Fruit fly (Drosophila melanogaster) whole organism, prepupa: ENCODE results near the gene hb.

Experiments used
- Blimp-1 ChIP-seq: fragments of 200-800 bp; sonication (Bioruptor generic); optimal IDR thresholded peaks from 3 replicates; lab custom pipeline; 2017; ENCODE audit warnings: missing biosample characterization, missing genetic modification characterization, mild to moderate bottlenecking, moderate library complexity, missing genetic modification reagents
- CG10631 ChIP-seq: fragments of 200-800 bp; sonication (Bioruptor generic); optimal IDR thresholded peaks from 2 replicates; lab custom pipeline; 2016; ENCODE audit warnings: missing biosample characterization, missing genetic modification characterization
- CG10669 ChIP-seq: fragments of 200-800 bp; sonication (Bioruptor generic); optimal IDR thresholded peaks from 3 replicates; lab custom pipeline; 2018; ENCODE audit warnings: missing biosample characterization, mild to moderate bottlenecking, missing genetic modification characterization, moderate library complexity
- CG11762 ChIP-seq: fragments of 200-800 bp; sonication (Bioruptor generic); optimal IDR thresholded peaks from 3 replicates; lab custom pipeline; 2016; ENCODE audit warnings: missing biosample characterization, missing genetic modification characterization; ENCODE audit not compliant: insufficient read depth
- CG11902 ChIP-seq: fragments of 200-800 bp; sonication (Bioruptor generic); optimal IDR thresholded peaks from 3 replicates; lab custom pipeline; 2016; ENCODE audit warnings: missing biosample characterization, missing genetic modification characterization
- CG15336 ChIP-seq: fragments of 200-800 bp; sonication (Bioruptor generic); IDR thresholded peaks from 2 replicates; pipeline ENCODE4 v1.3.6; 2022; ENCODE audit warnings: missing biosample characterization, missing genetic modification characterization
- CG31627 ChIP-seq: fragments of 200-800 bp; sonication (Bioruptor generic); optimal IDR thresholded peaks from 3 replicates; lab custom pipeline; 2016; ENCODE audit warnings: missing biosample characterization, missing genetic modification characterization
- CG32006 ChIP-seq: fragments of 200-800 bp; sonication (Bioruptor generic); optimal IDR thresholded peaks from 3 replicates; lab custom pipeline; 2017; ENCODE audit warnings: missing biosample characterization, mild to moderate bottlenecking, missing genetic modification characterization
- CG34406 ChIP-seq: fragments of 200-800 bp; sonication (Bioruptor generic); optimal IDR thresholded peaks from 3 replicates; lab custom pipeline; 2016; ENCODE audit warnings: missing biosample characterization, missing genetic modification characterization
- CG3919 ChIP-seq: fragments of 200-800 bp; sonication (Bioruptor generic); optimal IDR thresholded peaks from 3 replicates; lab custom pipeline; 2016; ENCODE audit warnings: missing biosample characterization, missing genetic modification characterization
- CG4318 ChIP-seq: fragments of 200-800 bp; sonication (Bioruptor generic); optimal IDR thresholded peaks from 3 replicates; lab custom pipeline; 2017; ENCODE audit warnings: missing biosample characterization, mild to moderate bottlenecking, missing genetic modification characterization
- CG6163 ChIP-seq: fragments of 200-800 bp; sonication (Bioruptor generic); IDR thresholded peaks from 3 replicates; pipeline ENCODE4 v1.3.6; 2022; ENCODE audit warnings: missing biosample characterization, missing genetic modification characterization
- CG6276 ChIP-seq: fragments of 200-800 bp; sonication (Bioruptor generic); optimal IDR thresholded peaks from 2 replicates; lab custom pipeline; 2017; ENCODE audit warnings: missing biosample characterization, mild to moderate bottlenecking, missing genetic modification characterization
- CG6792 ChIP-seq: fragments of 200-800 bp; sonication (Bioruptor generic); optimal IDR thresholded peaks from 3 replicates; lab custom pipeline; 2016; ENCODE audit warnings: missing biosample characterization, missing genetic modification characterization
- CG6808 ChIP-seq: fragments of 200-800 bp; sonication (Bioruptor generic); optimal IDR thresholded peaks from 3 replicates; lab custom pipeline; 2017; ENCODE audit warnings: missing biosample characterization, missing genetic modification characterization, mild to moderate bottlenecking, moderate library complexity, missing genetic modification reagents
- CG6854 ChIP-seq: fragments of 200-800 bp; sonication (Bioruptor generic); optimal IDR thresholded peaks from 2 replicates; lab custom pipeline; 2017; ENCODE audit warnings: missing biosample characterization, mild to moderate bottlenecking, missing genetic modification characterization
- CG8119 ChIP-seq: fragments of 200-800 bp; sonication (Bioruptor generic); IDR thresholded peaks from 3 replicates; pipeline ENCODE4 v1.3.6; 2022; ENCODE audit warnings: missing biosample characterization, missing genetic modification characterization
- CG8319 ChIP-seq: fragments of 200-800 bp; sonication (Bioruptor generic); optimal IDR thresholded peaks from 3 replicates; lab custom pipeline; 2016; ENCODE audit warnings: missing biosample characterization, missing genetic modification characterization
- Eip75B ChIP-seq: fragments of 200-800 bp; sonication (Bioruptor generic); optimal IDR thresholded peaks from 3 replicates; lab custom pipeline; 2016; ENCODE audit warnings: missing biosample characterization, missing genetic modification characterization
- Eip78C ChIP-seq: fragments of 200-800 bp; sonication (Bioruptor generic); peaks from one replicate; lab custom pipeline; 2016; ENCODE audit warnings: missing biosample characterization, missing genetic modification characterization
- Eip93F ChIP-seq: fragments of 200-800 bp; sonication (Bioruptor generic); optimal IDR thresholded peaks from 2 replicates; lab custom pipeline; 2016; ENCODE audit warnings: missing biosample characterization, mild to moderate bottlenecking, missing genetic modification characterization
- Lpt ChIP-seq: fragments of 200-800 bp; sonication (Bioruptor generic); optimal IDR thresholded peaks from 3 replicates; lab custom pipeline; 2016; ENCODE audit warnings: missing biosample characterization, missing genetic modification characterization
- Met ChIP-seq: fragments of 200-800 bp; sonication (Bioruptor generic); optimal IDR thresholded peaks from 3 replicates; lab custom pipeline; 2016; ENCODE audit warnings: missing biosample characterization, missing genetic modification characterization
- Smox ChIP-seq: fragments of 200-800 bp; sonication (Bioruptor generic); optimal IDR thresholded peaks from 3 replicates; lab custom pipeline; 2016; ENCODE audit warnings: missing biosample characterization, missing genetic modification characterization
- Sox14 ChIP-seq: fragments of 200-800 bp; sonication (Bioruptor generic); optimal IDR thresholded peaks from 3 replicates; lab custom pipeline; 2016; ENCODE audit warnings: missing biosample characterization, missing genetic modification characterization
- acj6 ChIP-seq: fragments of 200-800 bp; sonication (Bioruptor generic); optimal IDR thresholded peaks from 3 replicates; lab custom pipeline; 2016; ENCODE audit warnings: missing biosample characterization, missing genetic modification characterization
- cyc ChIP-seq: fragments of 200-800 bp; sonication (Bioruptor generic); optimal IDR thresholded peaks from 3 replicates; lab custom pipeline; 2016; ENCODE audit warnings: missing biosample characterization, missing genetic modification characterization
- eg ChIP-seq: fragments of 200-800 bp; sonication (Bioruptor generic); IDR thresholded peaks from 3 replicates; pipeline ENCODE4 v1.3.6; 2022; ENCODE audit warnings: missing biosample characterization, missing genetic modification characterization
- esn ChIP-seq: fragments of 200-800 bp; sonication (Bioruptor generic); optimal IDR thresholded peaks from 2 replicates; lab custom pipeline; 2016; ENCODE audit warnings: missing biosample characterization, mild to moderate bottlenecking, missing genetic modification characterization, moderate library complexity
- fd59A ChIP-seq: fragments of 200-800 bp; sonication (Bioruptor generic); optimal IDR thresholded peaks from 2 replicates; lab custom pipeline; 2017; ENCODE audit warnings: missing biosample characterization, mild to moderate bottlenecking, missing genetic modification characterization, missing genetic modification reagents
- fd85E ChIP-seq: fragments of 200-800 bp; sonication (Bioruptor generic); optimal IDR thresholded peaks from 3 replicates; lab custom pipeline; 2016; ENCODE audit warnings: missing biosample characterization, missing genetic modification characterization
- fkh ChIP-seq: fragments of 200-800 bp; sonication (Bioruptor generic); optimal IDR thresholded peaks from 3 replicates; lab custom pipeline; 2017; ENCODE audit warnings: missing biosample characterization, mild to moderate bottlenecking, missing genetic modification characterization, moderate library complexity
- net ChIP-seq: fragments of 200-800 bp; sonication (Bioruptor generic); optimal IDR thresholded peaks from 3 replicates; lab custom pipeline; 2016; ENCODE audit warnings: missing biosample characterization, missing genetic modification characterization
- pdm3 ChIP-seq: fragments of 200-800 bp; sonication (Bioruptor generic); optimal IDR thresholded peaks from 3 replicates; lab custom pipeline; 2016; ENCODE audit warnings: missing biosample characterization, missing genetic modification characterization
- salr ChIP-seq, 2 experiments: fragments of 200-800 bp; sonication (Bioruptor generic); optimal IDR thresholded peaks; 3 replicates each; lab custom pipeline; 2016 to 2018; ENCODE audit warnings: missing biosample characterization in 2 of 2, missing genetic modification characterization in 2 of 2, mild to moderate bottlenecking in 1 of 2
- spab ChIP-seq: fragments of 200-800 bp; sonication (Bioruptor generic); optimal IDR thresholded peaks from 2 replicates; lab custom pipeline; 2017; ENCODE audit warnings: missing biosample characterization, mild to moderate bottlenecking, missing genetic modification characterization, missing genetic modification reagents
- ss ChIP-seq, 2 experiments: fragments of 200-800 bp; sonication (Bioruptor generic); optimal IDR thresholded peaks; 2 replicates in 1 of 2; 3 replicates in 1 of 2; lab custom pipeline; 2017 to 2018; ENCODE audit warnings: mild to moderate bottlenecking in 2 of 2, missing biosample characterization in 2 of 2, missing genetic modification characterization in 2 of 2, moderate library complexity in 1 of 2
- svp ChIP-seq: fragments of 200-800 bp; sonication (Bioruptor generic); peaks from one replicate; lab custom pipeline; 2016; ENCODE audit warnings: missing biosample characterization, missing genetic modification characterization
- topi ChIP-seq: fragments of 200-800 bp; sonication (Bioruptor generic); optimal IDR thresholded peaks from 3 replicates; lab custom pipeline; 2016; ENCODE audit warnings: missing biosample characterization, missing genetic modification characterization
- vri ChIP-seq: fragments of 200-800 bp; sonication (Bioruptor generic); optimal IDR thresholded peaks from 3 replicates; lab custom pipeline; 2016; ENCODE audit warnings: missing biosample characterization, mild to moderate bottlenecking, missing genetic modification characterization

The hb gene

dm6 chr3R:8718356-8718755 is 20.7 kb upstream of the hb start, which contains the start of gene Cks85A:
Gene Cks85A, minus strand, starts transcription at chr3R:8718456.
- 0 out of 3 replicates have a peak, but pooled peaks have one; percentile 22 for TF ChIP-seq CG6163 (GFP tag; lab: Robert Waterston, UW)
- no peak for TF ChIP-seq topi
- TF ChIP-seq, all 60 proteins: peak for 1

dm6 chr3R:8716551-8716879 is 18.9 kb upstream of the hb start:
- TF ChIP-seq esn (GFP tag; lab: Kevin White, UChicago) (peak; percentile 49), fd85E (GFP tag; lab: Kevin White, UChicago) (no peak), CG31627 (GFP tag; lab: Kevin White, UChicago) (peak; percentile 50), CG3919 (GFP tag; lab: Kevin White, UChicago) (no peak), eg (peak; percentile 54; the same call in 1 of the 3 replicates), Eip78C (GFP tag; lab: Kevin White, UChicago) (peak; percentile 43), Lpt (GFP tag; lab: Kevin White, UChicago) (no peak), CG8119 (peak; percentile 44; the same call in 1 of the 3 replicates), acj6 (peak; percentile 10), cyc (GFP tag; lab: Kevin White, UChicago) (no peak), CG6163 (GFP tag; lab: Robert Waterston, UW) (0 out of 3 replicates have a peak, but pooled peaks have one; percentile 11), CG15336 (GFP tag; lab: Robert Waterston, UW) (peak; percentile 48; the same call in 1 of the 2 replicates), CG34406 (peak; percentile 15)

- TF ChIP-seq CG6276, result peak; percentile 66
- TF ChIP-seq fkh (GFP tag; lab: Kevin White, UChicago), result peak; percentile 9
- TF ChIP-seq Eip75B, result peak; percentile 23
- TF ChIP-seq CG3919 (GFP tag; lab: Kevin White, UChicago), result no peak
- peak; percentile 37 for TF ChIP-seq CG6808 (GFP tag; lab: Kevin White, UChicago)
- peak; percentile 7 for TF ChIP-seq net (GFP tag; lab: Kevin White, UChicago)
- TF ChIP-seq Eip78C (GFP tag; lab: Kevin White, UChicago), result peak; percentile 69
- peak; percentile 65 for TF ChIP-seq vri (GFP tag; lab: Kevin White, UChicago)
- TF ChIP-seq Sox14, result peak; percentile 20
- TF ChIP-seq ss (GFP tag; optimal IDR thresholded peaks at IDR 0.05; lab: Kevin White, UChicago), result peak in 1 of 2 experiments; percentile 61
- no peak for TF ChIP-seq Blimp-1 (GFP tag; lab: Kevin White, UChicago)
- TF ChIP-seq CG6854 (GFP tag; lab: Kevin White, UChicago), result peak; percentile 27
- no peak for TF ChIP-seq CG6792 (GFP tag; lab: Kevin White, UChicago)
- TF ChIP-seq, all 60 proteins: peak for 10
Observed at dm6 chr3R:8715851-8716550, 18.4 kb upstream of the hb start, which contains the start of gene TMEM216. Gene TMEM216, plus strand, starts transcription at chr3R:8716243.

- TF ChIP-seq CG10631 (GFP tag; lab: Kevin White, UChicago) (no peak), Eip93F (GFP tag; lab: Kevin White, UChicago) (no peak), pdm3 (GFP tag; lab: Kevin White, UChicago) (no peak), Lpt (GFP tag; lab: Kevin White, UChicago) (no peak), Met (GFP tag; lab: Kevin White, UChicago) (no peak), acj6 (no peak), eg (no peak), fkh (GFP tag; lab: Kevin White, UChicago) (peak; percentile 64), ss (GFP tag; optimal IDR thresholded peaks at IDR 0.05; lab: Kevin White, UChicago) (no peak)
- TF ChIP-seq, all 60 proteins: peak for 1
Observed at dm6 chr3R:8715371-8715770, 17.7 kb upstream of the hb start.

dm6 chr3R:8712722-8713131 is 15.1 kb upstream of the hb start, which contains the start of gene CG8112:
Gene CG8112, plus strand, starts transcription at chr3R:8712933.
- TF ChIP-seq Eip93F (GFP tag; lab: Kevin White, UChicago), result no peak
- no peak for TF ChIP-seq CG10669
- TF ChIP-seq Lpt (GFP tag; lab: Kevin White, UChicago), result no peak
- no peak for TF ChIP-seq CG31627 (GFP tag; lab: Kevin White, UChicago)
- TF ChIP-seq spab (GFP tag; lab: Kevin White, UChicago), result peak; percentile 3
- no peak for TF ChIP-seq CG4318 (GFP tag; lab: Kevin White, UChicago)
- TF ChIP-seq svp (GFP tag; lab: Kevin White, UChicago), result peak; percentile 78
- TF ChIP-seq pdm3 (GFP tag; lab: Kevin White, UChicago), result no peak
- no peak for TF ChIP-seq CG11902 (GFP tag; lab: Kevin White, UChicago)
- TF ChIP-seq Eip75B, result no peak
- peak; percentile 52 for TF ChIP-seq esn (GFP tag; lab: Kevin White, UChicago)
- TF ChIP-seq Met (GFP tag; lab: Kevin White, UChicago), result no peak
- no peak for TF ChIP-seq vri (GFP tag; lab: Kevin White, UChicago)
- peak; percentile 74 for TF ChIP-seq CG32006 (GFP tag; lab: Kevin White, UChicago)
- TF ChIP-seq salr (GFP tag; optimal IDR thresholded peaks at IDR 0.05; lab: Kevin White, UChicago), result peak in 1 of 2 experiments; percentile 14
- TF ChIP-seq acj6, result peak; percentile 27
- no peak for TF ChIP-seq Smox (GFP tag; lab: Kevin White, UChicago)
- no peak for TF ChIP-seq CG11762 (GFP tag; lab: Kevin White, UChicago)
- TF ChIP-seq fd59A, result no peak
- no peak for TF ChIP-seq CG8319 (GFP tag; lab: Kevin White, UChicago)
- TF ChIP-seq cyc (GFP tag; lab: Kevin White, UChicago), result no peak
- no peak for TF ChIP-seq CG6792 (GFP tag; lab: Kevin White, UChicago)
- TF ChIP-seq fd85E (GFP tag; lab: Kevin White, UChicago), result no peak
